Fruit fly (Drosophila melanogaster) whole organism, embryonic: ENCODE results near the gene fd96Ca.

Experiments
- BEAF-32 ChIP-seq: fragments of 200-800 bp; sonication (Bioruptor generic); optimal IDR thresholded peaks from 3 replicates; lab custom pipeline; 2017; ENCODE audit warnings: missing biosample characterization, missing genetic modification characterization, mild to moderate bottlenecking, moderate library complexity, missing genetic modification reagents
- CG10565 ChIP-seq: fragments of 200-800 bp; sonication (Bioruptor generic); optimal IDR thresholded peaks from 3 replicates; lab custom pipeline; 2016; ENCODE audit warnings: missing biosample characterization, mild to moderate bottlenecking, missing genetic modification characterization
- CG12236 ChIP-seq: fragments of 200-800 bp; sonication (Bioruptor generic); optimal IDR thresholded peaks from 2 replicates; lab custom pipeline; 2016; ENCODE audit warnings: missing biosample characterization, missing genetic modification characterization
- CG12659 ChIP-seq: fragments of 200-800 bp; sonication (Bioruptor generic); optimal IDR thresholded peaks from 3 replicates; lab custom pipeline; 2017; ENCODE audit warnings: mild to moderate bottlenecking, missing biosample characterization, missing genetic modification reagents, missing genetic modification characterization
- CG13894 ChIP-seq: fragments of 200-800 bp; sonication (Bioruptor generic); optimal IDR thresholded peaks from 3 replicates; lab custom pipeline; 2018; ENCODE audit warnings: missing biosample characterization, mild to moderate bottlenecking, missing genetic modification characterization, moderate library complexity
- CG14710 ChIP-seq: fragments of 200-800 bp; sonication (Bioruptor generic); optimal IDR thresholded peaks from 3 replicates; lab custom pipeline; 2019; ENCODE audit warnings: missing biosample characterization, mild to moderate bottlenecking, missing genetic modification characterization, moderate library complexity
- CG1602 ChIP-seq: fragments of 200-800 bp; sonication (Bioruptor generic); optimal IDR thresholded peaks from 3 replicates; lab custom pipeline; 2016; ENCODE audit warnings: missing biosample characterization, missing genetic modification characterization
- CG17186 ChIP-seq: fragments of 200-800 bp; sonication (Bioruptor generic); optimal IDR thresholded peaks from 3 replicates; lab custom pipeline; 2017; ENCODE audit warnings: missing biosample characterization, missing genetic modification reagents, missing genetic modification characterization
- CG17328 ChIP-seq: fragments of 200-800 bp; sonication (Bioruptor generic); IDR thresholded peaks from 2 replicates; pipeline ENCODE4 v1.3.6; 2022; ENCODE audit warnings: missing biosample characterization, missing genetic modification characterization
- CG17912 ChIP-seq: fragments of 200-800 bp; sonication (Bioruptor generic); optimal IDR thresholded peaks from 2 replicates; lab custom pipeline; 2018; ENCODE audit warnings: missing biosample characterization, mild to moderate bottlenecking, missing genetic modification characterization
- CG18619 ChIP-seq: fragments of 200-800 bp; sonication (Bioruptor generic); optimal IDR thresholded peaks from 3 replicates; lab custom pipeline; 2017; ENCODE audit warnings: missing biosample characterization, mild to moderate bottlenecking, missing genetic modification characterization
- CG32772 ChIP-seq: fragments of 200-800 bp; sonication (Bioruptor generic); IDR thresholded peaks from 2 replicates; pipeline ENCODE4 v1.3.6; 2022; ENCODE audit warnings: missing biosample characterization, missing genetic modification characterization
- CG34422 ChIP-seq: fragments of 200-800 bp; sonication (Bioruptor generic); IDR thresholded peaks from 3 replicates; pipeline ENCODE4 v1.3.6; 2022; ENCODE audit warnings: missing biosample characterization, missing genetic modification characterization
- CG4404 ChIP-seq: fragments of 200-800 bp; sonication (Bioruptor generic); IDR thresholded peaks from 2 replicates; pipeline ENCODE4 v1.3.6; 2022; ENCODE audit warnings: missing biosample characterization, missing genetic modification characterization
- CG4424 ChIP-seq: fragments of 200-800 bp; sonication (Bioruptor generic); optimal IDR thresholded peaks from 3 replicates; lab custom pipeline; 2016; ENCODE audit warnings: missing biosample characterization, missing genetic modification characterization
- CG7271 ChIP-seq: fragments of 200-800 bp; sonication (Bioruptor generic); optimal IDR thresholded peaks from 2 replicates; lab custom pipeline; 2018; ENCODE audit warnings: missing biosample characterization, mild to moderate bottlenecking, missing genetic modification characterization, moderate library complexity
- CG7556 ChIP-seq: fragments of 200-800 bp; sonication (Bioruptor generic); optimal IDR thresholded peaks from 2 replicates; lab custom pipeline; 2017; ENCODE audit warnings: missing biosample characterization, mild to moderate bottlenecking, missing genetic modification characterization
- CG9215 ChIP-seq: fragments of 200-800 bp; sonication (Bioruptor generic); IDR thresholded peaks from 2 replicates; pipeline ENCODE4 v1.3.6; 2022; ENCODE audit warnings: missing biosample characterization, missing genetic modification characterization
- CG9797 ChIP-seq: fragments of 200-800 bp; sonication (Bioruptor generic); optimal IDR thresholded peaks from 3 replicates; lab custom pipeline; 2018; ENCODE audit warnings: missing biosample characterization, mild to moderate bottlenecking, missing genetic modification characterization
- Hmr ChIP-seq: fragments of 200-800 bp; sonication (Bioruptor generic); optimal IDR thresholded peaks from 3 replicates; lab custom pipeline; 2017; ENCODE audit warnings: mild to moderate bottlenecking, missing biosample characterization, missing genetic modification reagents, missing genetic modification characterization
- Meics ChIP-seq: fragments of 200-800 bp; sonication (Bioruptor generic); optimal IDR thresholded peaks from 2 replicates; lab custom pipeline; 2017; ENCODE audit warnings: missing biosample characterization, mild to moderate bottlenecking, missing genetic modification characterization
- TFAM ChIP-seq: fragments of 200-800 bp; sonication (Bioruptor generic); optimal IDR thresholded peaks from 2 replicates; lab custom pipeline; 2017; ENCODE audit warnings: missing biosample characterization, missing genetic modification characterization, inconsistent platforms
- Taf1 ChIP-seq: fragments of 200-800 bp; sonication (Bioruptor generic); IDR thresholded peaks from 2 replicates; pipeline ENCODE4 v1.3.6; 2022; ENCODE audit warnings: missing biosample characterization, missing genetic modification characterization
- ac ChIP-seq: fragments of 200-800 bp; sonication (Bioruptor generic); optimal IDR thresholded peaks from 3 replicates; lab custom pipeline; 2017; ENCODE audit warnings: missing biosample characterization, mild to moderate bottlenecking, missing genetic modification characterization
- bbx ChIP-seq: fragments of 200-800 bp; sonication (Bioruptor generic); IDR thresholded peaks from 2 replicates; pipeline ENCODE4 v1.3.6; 2022; ENCODE audit warnings: missing biosample characterization, missing genetic modification characterization; ENCODE audit not compliant: partially characterized antibody
- bcd ChIP-seq: fragments of 200-800 bp; sonication (Bioruptor generic); optimal IDR thresholded peaks from 2 replicates; lab custom pipeline; 2017; ENCODE audit warnings: missing biosample characterization, mild to moderate bottlenecking, missing genetic modification characterization
- croc ChIP-seq: fragments of 200-800 bp; sonication (Bioruptor generic); conservative IDR thresholded peaks from 3 replicates; pipeline ENCODE4 v1.3.6; 2022; ENCODE audit warnings: missing biosample characterization, missing genetic modification characterization
- dmrt11E ChIP-seq: fragments of 200-800 bp; sonication (Bioruptor generic); optimal IDR thresholded peaks from 3 replicates; lab custom pipeline; 2018; ENCODE audit warnings: missing biosample characterization, mild to moderate bottlenecking, missing genetic modification characterization, moderate library complexity
- ems ChIP-seq: fragments of 200-800 bp; sonication (Bioruptor generic); optimal IDR thresholded peaks from 3 replicates; lab custom pipeline; 2016; ENCODE audit warnings: missing biosample characterization, missing genetic modification characterization
- gfzf ChIP-seq: fragments of 200-800 bp; sonication (Bioruptor generic); optimal IDR thresholded peaks from 2 replicates; lab custom pipeline; 2016; ENCODE audit warnings: missing biosample characterization, mild to moderate bottlenecking, missing genetic modification characterization, moderate library complexity
- grau ChIP-seq: fragments of 200-800 bp; optimal IDR thresholded peaks from 3 replicates; lab custom pipeline; 2019; ENCODE audit warnings: missing biosample characterization, mild to moderate bottlenecking, missing genetic modification characterization, moderate library complexity
- gro ChIP-seq: fragments of 200-800 bp; sonication (Bioruptor generic); optimal IDR thresholded peaks from 2 replicates; lab custom pipeline; 2016; ENCODE audit warnings: missing biosample characterization, missing genetic modification characterization
- lbe ChIP-seq: fragments of 200-800 bp; sonication (Bioruptor generic); optimal IDR thresholded peaks from 2 replicates; lab custom pipeline; 2016; ENCODE audit warnings: missing biosample characterization, mild to moderate bottlenecking, missing genetic modification characterization
- nerfin-2 ChIP-seq: fragments of 200-800 bp; sonication (Bioruptor generic); IDR thresholded peaks from 2 replicates; pipeline ENCODE4 v1.3.6; 2022; ENCODE audit warnings: missing biosample characterization, missing genetic modification characterization; ENCODE audit not compliant: partially characterized antibody
- phol ChIP-seq: fragments of 200-800 bp; sonication (Bioruptor generic); optimal IDR thresholded peaks from 3 replicates; lab custom pipeline; 2018; ENCODE audit warnings: missing biosample characterization, mild to moderate bottlenecking, missing genetic modification characterization, moderate library complexity
- row ChIP-seq: fragments of 200-800 bp; sonication (Bioruptor generic); IDR thresholded peaks from 3 replicates; pipeline ENCODE4 v1.3.6; 2022; ENCODE audit warnings: missing biosample characterization, missing genetic modification characterization
- schlank ChIP-seq: fragments of 200-800 bp; sonication (Bioruptor generic); optimal IDR thresholded peaks from 2 replicates; lab custom pipeline; 2018; ENCODE audit warnings: missing biosample characterization, mild to moderate bottlenecking, missing genetic modification characterization
- stc ChIP-seq: fragments of 200-800 bp; sonication (Bioruptor generic); IDR thresholded peaks from 2 replicates; pipeline ENCODE4 v1.3.6; 2022; ENCODE audit warnings: missing biosample characterization, missing genetic modification characterization
- tna ChIP-seq: fragments of 200-800 bp; sonication (Bioruptor generic); IDR thresholded peaks from 2 replicates; pipeline ENCODE4 v1.3.6; 2022; ENCODE audit warnings: missing biosample characterization, missing genetic modification characterization; ENCODE audit not compliant: partially characterized antibody
- trem ChIP-seq: fragments of 200-800 bp; optimal IDR thresholded peaks from 3 replicates; lab custom pipeline; 2019; ENCODE audit warnings: missing biosample characterization, mild to moderate bottlenecking, missing genetic modification characterization, moderate library complexity

fd96Ca gene

dm6 chr3R:25064907-25065841 is 17.3 kb upstream of the fd96Ca start, which contains the start of the genes veli and PQBP1 (continued):
- TF ChIP-seq CG34422 (GFP tag; lab: Robert Waterston, UW) (peak; percentile 6; the same call in 1 of the 3 replicates), CG7556 (GFP tag; lab: Kevin White, UChicago) (no peak), CG17186 (no peak), dmrt11E (no peak), CG14710 (tag; lab: Kevin White, UChicago) (peak; percentile 50), Meics (GFP tag; lab: Kevin White, UChicago) (no peak), CG4404 (no peak), CG4424 (GFP tag; lab: Kevin White, UChicago) (no peak), CG7271 (no peak), croc (GFP tag; lab: Robert Waterston, UW) (no peak), CG12659 (peak; percentile 37), grau (tag; lab: Kevin White, UChicago) (no peak), BEAF-32 (GFP tag; lab: Kevin White, UChicago) (peak; percentile 4), bbx (GFP tag; lab: Robert Waterston, UW) (peak; percentile 17; the same call in 1 of the 2 replicates), ems (GFP tag; lab: Kevin White, UChicago) (no peak), nerfin-2 (GFP tag; lab: Robert Waterston, UW) (no peak), CG17912 (no peak), Hmr (GFP tag; lab: Kevin White, UChicago) (no peak), TFAM (no peak), CG12236 (GFP tag; lab: Kevin White, UChicago) (no peak), CG9215 (GFP tag; lab: Robert Waterston, UW) (no peak), Taf1 (GFP tag; lab: Robert Waterston, UW) (no peak), phol (tag; lab: Kevin White, UChicago) (peak; percentile 3), tna (GFP tag; lab: Robert Waterston, UW) (no peak), CG9797 (GFP tag; lab: Kevin White, UChicago) (peak; percentile 51), gfzf (peak; percentile 52), lbe (GFP tag; lab: Kevin White, UChicago) (no peak), stc (GFP tag; lab: Robert Waterston, UW) (no peak), CG18619 (no peak), ac (GFP tag; lab: Kevin White, UChicago) (no peak), CG10565 (no peak), trem (peak; percentile 85), CG17328 (GFP tag; lab: Robert Waterston, UW) (no peak), gro (GFP tag; lab: Kevin White, UChicago) (no peak), row (GFP tag; lab: Robert Waterston, UW) (peak; percentile 73), CG1602 (GFP tag; lab: Kevin White, UChicago) (no peak), CG13894 (no peak), CG32772 (no peak), bcd (GFP tag; lab: Kevin White, UChicago) (no peak), schlank (tag; lab: Kevin White, UChicago) (no peak)
